Worm (Caenorhabditis elegans): ENCODE data around the gene hch-1.

DNA sequence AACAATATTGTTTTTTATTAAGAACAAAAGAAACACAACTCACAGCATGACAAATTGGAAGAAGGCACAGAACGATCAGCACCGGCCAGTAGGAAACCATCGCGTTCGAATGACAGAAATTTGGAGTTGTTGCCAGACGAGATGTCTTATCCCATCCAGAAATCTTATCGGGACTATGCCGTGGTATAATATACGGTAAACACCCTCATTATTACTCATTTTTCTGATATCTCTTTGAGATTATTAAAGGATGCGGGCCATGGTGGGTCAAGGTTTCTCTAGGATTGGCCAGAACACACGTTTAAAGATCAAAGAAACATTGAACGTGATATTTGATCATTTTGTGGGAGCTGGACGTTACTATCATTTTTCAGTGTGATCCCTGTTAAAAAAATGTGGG, at the start of gene hch-1:
- no peak for TF ChIP-seq skn-1 (tag; optimal IDR thresholded peaks at IDR 0.05)
- TF ChIP-seq ztf-4 (tag; optimal IDR thresholded peaks at IDR 0.05), result no peak
- no peak for TF ChIP-seq unc-62 (GFP tag; optimal IDR thresholded peaks at IDR 0.05)
